Fruit fly (Drosophila melanogaster): Measurements from ENCODE around the gene CG14777.

Gene CG14777

dm6 chrX:1512753-1513226 lies 46.9 kb downstream of the CG14777 start, which contains the start of gene CG14795 (continued):
- TF ChIP-seq CG8281 (tag; optimal IDR thresholded peaks at IDR 0.05), result no peak
- peak; percentile 71; the same call in 2 of the 3 replicates for TF ChIP-seq ci (GFP tag; IDR thresholded peaks at IDR 0.05)
- TF ChIP-seq klu (GFP tag; IDR thresholded peaks at IDR 0.05), result no peak
- no peak for TF ChIP-seq Asciz (GFP tag; optimal IDR thresholded peaks at IDR 0.05)
- peak; percentile 1 for TF ChIP-seq CG3065 (GFP tag; optimal IDR thresholded peaks at IDR 0.05)
- TF ChIP-seq ranshi (GFP tag; IDR thresholded peaks at IDR 0.05), result no peak
- peak; percentile 96 for TF ChIP-seq CG16813 (GFP tag; IDR thresholded peaks at IDR 0.05; ENCODE audit: partially characterized antibody)
- peak; percentile 25 for TF ChIP-seq caup (GFP tag; optimal IDR thresholded peaks at IDR 0.05; ENCODE audit: severe bottlenecking)
- TF ChIP-seq Taf1 (GFP tag; IDR thresholded peaks at IDR 0.05), result no peak
- TF ChIP-seq yki (optimal IDR thresholded peaks at IDR 0.05), result no peak
- TF ChIP-seq mam (GFP tag; optimal IDR thresholded peaks at IDR 0.05), result peak; percentile 31
- TF ChIP-seq sob (GFP tag; IDR thresholded peaks at IDR 0.05), result peak; percentile 75
- TF ChIP-seq MBD-R2 (GFP tag; IDR thresholded peaks at IDR 0.05), result peak; percentile 57
- no peak for TF ChIP-seq CG31388 (GFP tag; optimal IDR thresholded peaks at IDR 0.05)
- TF ChIP-seq pb (GFP tag; optimal IDR thresholded peaks at IDR 0.05), result no peak
- TF ChIP-seq CG17186 (GFP tag; optimal IDR thresholded peaks at IDR 0.05), result peak; percentile 82
- peak; percentile 95 for TF ChIP-seq Sry-δ (GFP tag; optimal IDR thresholded peaks at IDR 0.05)
- TF ChIP-seq wdn (GFP tag; IDR thresholded peaks at IDR 0.05), result no peak
- no peak for TF ChIP-seq Atf6 (GFP tag; IDR thresholded peaks at IDR 0.05)
- no peak for TF ChIP-seq CG2202 (tag; optimal IDR thresholded peaks at IDR 0.05)
- peak; percentile 55 for TF ChIP-seq chn (GFP tag; optimal IDR thresholded peaks at IDR 0.05)
- no peak for TF ChIP-seq Usf (GFP tag; optimal IDR thresholded peaks at IDR 0.05)
- peak; percentile 78 for TF ChIP-seq her (GFP tag; optimal IDR thresholded peaks at IDR 0.05)
- no peak for TF ChIP-seq CG32767 (GFP tag; IDR thresholded peaks at IDR 0.05)
- TF ChIP-seq gcm (GFP tag; optimal IDR thresholded peaks at IDR 0.05), result no peak
- TF ChIP-seq CG18764 (GFP tag; optimal IDR thresholded peaks at IDR 0.05), result peak; percentile 99
- no peak for TF ChIP-seq schlank (tag; optimal IDR thresholded peaks at IDR 0.05)
- peak; percentile 8 for TF ChIP-seq Atf3 (GFP tag; optimal IDR thresholded peaks at IDR 0.05)
- no peak for TF ChIP-seq gcm2 (GFP tag; optimal IDR thresholded peaks at IDR 0.05)
- TF ChIP-seq Hr78 (GFP tag; optimal IDR thresholded peaks at IDR 0.05), result no peak
- peak; percentile 20 for TF ChIP-seq CG7786 (GFP tag; optimal IDR thresholded peaks at IDR 0.05)
- TF ChIP-seq CG2875 (GFP tag; optimal IDR thresholded peaks at IDR 0.05), result no peak
- TF ChIP-seq ATbp (GFP tag; optimal IDR thresholded peaks at IDR 0.05), result no peak
- no peak for TF ChIP-seq CG17385 (GFP tag; optimal IDR thresholded peaks at IDR 0.05)
- TF ChIP-seq repo (GFP tag; optimal IDR thresholded peaks at IDR 0.05), result peak; percentile 46
- TF ChIP-seq cg (GFP tag; optimal IDR thresholded peaks at IDR 0.05), result no peak
- TF ChIP-seq CG11723 (GFP tag; optimal IDR thresholded peaks at IDR 0.05), result no peak
- TF ChIP-seq Vsx1 (GFP tag; optimal IDR thresholded peaks at IDR 0.05), result no peak
- TF ChIP-seq CG4617 (GFP tag; optimal IDR thresholded peaks at IDR 0.05; ENCODE audit: borderline replicate concordance), result peak; percentile 51
- peak; percentile 97 for TF ChIP-seq CG13287 (GFP tag; IDR thresholded peaks at IDR 0.05; ENCODE audit: partially characterized antibody)
- peak; percentile 52 for TF ChIP-seq CG9876 (GFP tag; optimal IDR thresholded peaks at IDR 0.05)
- no peak for TF ChIP-seq eyg (GFP tag; optimal IDR thresholded peaks at IDR 0.05)
- no peak for TF ChIP-seq CG12744 (GFP tag; optimal IDR thresholded peaks at IDR 0.05)
- no peak for TF ChIP-seq h (optimal IDR thresholded peaks at IDR 0.05)
- TF ChIP-seq B-H1 (GFP tag; IDR thresholded peaks at IDR 0.05), result no peak
- no peak for TF ChIP-seq peb (GFP tag; IDR thresholded peaks at IDR 0.05)
- TF ChIP-seq CG7928 (GFP tag; optimal IDR thresholded peaks at IDR 0.05), result no peak
- TF ChIP-seq CG8924 (tag; optimal IDR thresholded peaks at IDR 0.05), result peak; percentile 60
- TF ChIP-seq CG3163 (GFP tag; optimal IDR thresholded peaks at IDR 0.05), result peak; percentile 13
- no peak for TF ChIP-seq kay (GFP tag; optimal IDR thresholded peaks at IDR 0.05)
- TF ChIP-seq Dp (GFP tag; optimal IDR thresholded peaks at IDR 0.05), result peak; percentile 94
- TF ChIP-seq CG8944 (GFP tag; optimal IDR thresholded peaks at IDR 0.05), result peak; percentile 25

Data from whole organism, embryonic.